Fruit fly (Drosophila melanogaster) whole organism, embryonic: Measurements from ENCODE around the gene CG42869.

ENCODE experiments used
- Antp ChIP-seq: fragments of 200-800 bp; sonication (Bioruptor generic); optimal IDR thresholded peaks from 3 replicates; lab custom pipeline; 2016; ENCODE audit warnings: missing biosample characterization, missing genetic modification characterization
- Awh ChIP-seq: fragments of 200-800 bp; sonication (Bioruptor generic); IDR thresholded peaks from 2 replicates; pipeline ENCODE4, ENCODE4 v1.3.6; 2022; ENCODE audit warnings: missing biosample characterization, missing genetic modification characterization
- B-H2 ChIP-seq: fragments of 200-800 bp; sonication (Bioruptor generic); optimal IDR thresholded peaks from 2 replicates; lab custom pipeline; 2018; ENCODE audit warnings: missing biosample characterization, mild to moderate bottlenecking, missing genetic modification characterization
- BtbVII ChIP-seq: fragments of 200-800 bp; sonication (Bioruptor generic); optimal IDR thresholded peaks from 3 replicates; lab custom pipeline; 2017; ENCODE audit warnings: missing biosample characterization, mild to moderate bottlenecking, missing genetic modification characterization
- Bteb2 ChIP-seq: fragments of 200-800 bp; sonication (Bioruptor generic); optimal IDR thresholded peaks from 2 replicates; lab custom pipeline; 2016; ENCODE audit warnings: missing biosample characterization, missing genetic modification characterization
- CG12155 ChIP-seq: fragments of 200-800 bp; sonication (Bioruptor generic); optimal IDR thresholded peaks from 3 replicates; lab custom pipeline; 2016; ENCODE audit warnings: missing biosample characterization, missing genetic modification characterization
- CG12299 ChIP-seq: fragments of 200-800 bp; sonication (Bioruptor generic); optimal IDR thresholded peaks from 2 replicates; lab custom pipeline; 2018; ENCODE audit warnings: missing biosample characterization, mild to moderate bottlenecking, missing genetic modification characterization
- CG14014 ChIP-seq: fragments of 200-800 bp; sonication (Bioruptor generic); IDR thresholded peaks from 2 replicates; pipeline ENCODE4 v1.3.6; 2022; ENCODE audit warnings: missing biosample characterization, missing genetic modification characterization
- CG15479 ChIP-seq: fragments of 200-800 bp; sonication (Bioruptor generic); optimal IDR thresholded peaks from 3 replicates; lab custom pipeline; 2019; ENCODE audit warnings: missing biosample characterization, mild to moderate bottlenecking, missing genetic modification characterization, moderate library complexity
- CG17912 ChIP-seq: fragments of 200-800 bp; sonication (Bioruptor generic); optimal IDR thresholded peaks from 2 replicates; lab custom pipeline; 2018; ENCODE audit warnings: missing biosample characterization, mild to moderate bottlenecking, missing genetic modification characterization
- CG18262 ChIP-seq: fragments of 200-800 bp; optimal IDR thresholded peaks from 3 replicates; lab custom pipeline; 2019; ENCODE audit warnings: missing biosample characterization, mild to moderate bottlenecking, missing genetic modification characterization, moderate library complexity
- CG2116 ChIP-seq: fragments of 200-800 bp; sonication (Bioruptor generic); optimal IDR thresholded peaks from 3 replicates; lab custom pipeline; 2018; ENCODE audit warnings: missing biosample characterization, mild to moderate bottlenecking, missing genetic modification characterization
- CG2875 ChIP-seq: fragments of 200-800 bp; sonication (Bioruptor generic); optimal IDR thresholded peaks from 2 replicates; lab custom pipeline; 2017; ENCODE audit warnings: missing biosample characterization, mild to moderate bottlenecking, missing genetic modification characterization, missing genetic modification reagents
- CG3726 ChIP-seq: fragments of 200-800 bp; sonication (Bioruptor generic); IDR thresholded peaks from 3 replicates; pipeline ENCODE4, ENCODE4 v1.3.6; 2022; ENCODE audit warnings: missing biosample characterization, missing genetic modification characterization
- CG6254 ChIP-seq: fragments of 200-800 bp; sonication (Bioruptor generic); optimal IDR thresholded peaks from 3 replicates; lab custom pipeline; 2017; ENCODE audit warnings: mild to moderate bottlenecking, missing biosample characterization, missing genetic modification reagents, missing genetic modification characterization
- CG7745 ChIP-seq: fragments of 200-800 bp; sonication (Bioruptor generic); optimal IDR thresholded peaks from 2 replicates; lab custom pipeline; 2018; ENCODE audit warnings: missing biosample characterization, mild to moderate bottlenecking, missing genetic modification characterization, moderate library complexity
- CG8281 ChIP-seq: fragments of 200-800 bp; sonication (Bioruptor generic); optimal IDR thresholded peaks from 2 replicates; lab custom pipeline; 2018; ENCODE audit warnings: missing biosample characterization, mild to moderate bottlenecking, missing genetic modification characterization, moderate library complexity
- CG9215 ChIP-seq: fragments of 200-800 bp; sonication (Bioruptor generic); IDR thresholded peaks from 2 replicates; pipeline ENCODE4 v1.3.6; 2022; ENCODE audit warnings: missing biosample characterization, missing genetic modification characterization
- D19A ChIP-seq: fragments of 200-800 bp; optimal IDR thresholded peaks from 3 replicates; lab custom pipeline; 2019; ENCODE audit warnings: missing biosample characterization, mild to moderate bottlenecking, missing genetic modification characterization, moderate library complexity
- Dbx ChIP-seq: fragments of 200-800 bp; sonication (Bioruptor generic); IDR thresholded peaks from 3 replicates; pipeline ENCODE4 v1.3.6; 2022; ENCODE audit warnings: missing biosample characterization, missing genetic modification characterization
- Deaf1 ChIP-seq: fragments of 200-800 bp; optimal IDR thresholded peaks from 3 replicates; lab custom pipeline; 2019; ENCODE audit warnings: missing biosample characterization, mild to moderate bottlenecking, missing genetic modification characterization, moderate library complexity
- Doc2 ChIP-seq: fragments of 200-800 bp; sonication (Bioruptor generic); IDR thresholded peaks from 2 replicates; pipeline ENCODE4 v1.3.6; 2022; ENCODE audit warnings: missing biosample characterization, missing genetic modification characterization
- Dref ChIP-seq: fragments of 200-800 bp; sonication (Bioruptor generic); IDR thresholded peaks from 2 replicates; pipeline ENCODE4 v1.3.6; 2022; ENCODE audit warnings: missing biosample characterization, missing genetic modification characterization
- Fer3 ChIP-seq: fragments of 200-800 bp; sonication (Bioruptor generic); optimal IDR thresholded peaks from 2 replicates; lab custom pipeline; 2018; ENCODE audit warnings: missing biosample characterization, mild to moderate bottlenecking, missing genetic modification characterization, moderate library complexity
- Myb ChIP-seq: fragments of 200-800 bp; sonication (Bioruptor generic); optimal IDR thresholded peaks from 2 replicates; lab custom pipeline; 2016; ENCODE audit warnings: missing biosample characterization, missing genetic modification characterization
- Pdp1 ChIP-seq, 2 experiments: fragments of 200-800 bp; sonication (Bioruptor generic); optimal IDR thresholded peaks; 3 replicates each; lab custom pipeline; 2016; ENCODE audit warnings: missing biosample characterization in 2 of 2, missing genetic modification characterization in 2 of 2, mild to moderate bottlenecking in 1 of 2, moderate library complexity in 1 of 2
- Ravus ChIP-seq: fragments of 200-800 bp; sonication (Bioruptor generic); IDR thresholded peaks from 2 replicates; pipeline ENCODE4 v1.3.6; 2022; ENCODE audit warnings: missing biosample characterization, missing genetic modification characterization
- Ssrp ChIP-seq: fragments of 200-800 bp; sonication (Bioruptor generic); optimal IDR thresholded peaks from 2 replicates; lab custom pipeline; 2018; ENCODE audit warnings: missing biosample characterization, mild to moderate bottlenecking, missing genetic modification characterization, moderate library complexity
- Stat92E ChIP-seq, 3 experiments: fragments of >200 bp in 2 of 3; fragments of 200-800 bp in 1 of 3; sonication (Bioruptor generic) in 1 of 3; optimal IDR thresholded peaks; 2 replicates each; lab custom pipeline; 2017 to 2019; ENCODE audit warnings: missing biosample characterization in 3 of 3, missing genetic modification characterization in 3 of 3, mild to moderate bottlenecking in 1 of 3, moderate library complexity in 1 of 3
- al ChIP-seq: fragments of 200-800 bp; sonication (Bioruptor generic); IDR thresholded peaks from 2 replicates; pipeline ENCODE4 v1.3.6; 2022; ENCODE audit warnings: missing biosample characterization, missing genetic modification characterization
- aop ChIP-seq: fragments of 200-800 bp; sonication (Bioruptor generic); IDR thresholded peaks from 2 replicates; pipeline ENCODE4 v1.3.6; 2022; ENCODE audit warnings: missing biosample characterization, missing genetic modification characterization
- bab2 ChIP-seq: fragments of 200-800 bp; sonication (Bioruptor generic); optimal IDR thresholded peaks from 2 replicates; lab custom pipeline; 2016; ENCODE audit warnings: missing biosample characterization, missing genetic modification characterization
- br ChIP-seq: fragments of >200 bp; optimal IDR thresholded peaks from 2 replicates; lab custom pipeline; 2017
- ci ChIP-seq: fragments of 200-800 bp; sonication (Bioruptor generic); IDR thresholded peaks from 3 replicates; pipeline ENCODE4 v1.3.6; 2022; ENCODE audit warnings: missing biosample characterization, missing genetic modification characterization
- dpn ChIP-seq, 2 experiments: fragments of 200-800 bp; sonication (Bioruptor generic); optimal IDR thresholded peaks; 3 replicates each; lab custom pipeline; 2016; ENCODE audit warnings: missing biosample characterization in 2 of 2, missing genetic modification characterization in 2 of 2
- exex ChIP-seq: fragments of 200-800 bp; sonication (Bioruptor generic); optimal IDR thresholded peaks from 4 replicates; lab custom pipeline; 2018; ENCODE audit warnings: missing biosample characterization, mild to moderate bottlenecking, missing genetic modification characterization, moderate library complexity
- fd102C ChIP-seq: fragments of 200-800 bp; sonication (Bioruptor generic); optimal IDR thresholded peaks from 2 replicates; lab custom pipeline; 2018; ENCODE audit warnings: missing biosample characterization, mild to moderate bottlenecking, missing genetic modification characterization, moderate library complexity
- fd64A ChIP-seq: fragments of 200-800 bp; sonication (Bioruptor generic); optimal IDR thresholded peaks from 3 replicates; lab custom pipeline; 2018; ENCODE audit warnings: missing biosample characterization, mild to moderate bottlenecking, missing genetic modification characterization
- fru ChIP-seq: fragments of >200 bp; optimal IDR thresholded peaks from 2 replicates; lab custom pipeline; 2017
- jumu ChIP-seq: fragments of 200-800 bp; sonication (Bioruptor generic); optimal IDR thresholded peaks from 3 replicates; lab custom pipeline; 2016; ENCODE audit warnings: missing biosample characterization, missing genetic modification characterization
- knrl ChIP-seq: fragments of 200-800 bp; sonication (Bioruptor generic); IDR thresholded peaks from 3 replicates; pipeline ENCODE4 v1.3.6; 2022; ENCODE audit warnings: missing biosample characterization, missing genetic modification characterization; ENCODE audit not compliant: partially characterized antibody
- lbe ChIP-seq: fragments of 200-800 bp; sonication (Bioruptor generic); optimal IDR thresholded peaks from 2 replicates; lab custom pipeline; 2016; ENCODE audit warnings: missing biosample characterization, mild to moderate bottlenecking, missing genetic modification characterization
- lov ChIP-seq, 2 experiments: fragments of 200-800 bp in 1 of 2; fragments of >200 bp in 1 of 2; sonication (Bioruptor generic) in 1 of 2; IDR thresholded peaks in 1 of 2; optimal IDR thresholded peaks in 1 of 2; 2 replicates in 1 of 2; 3 replicates in 1 of 2; pipeline versions ENCODE4 v1.3.6 to Lab custom; 2017 to 2022; ENCODE audit warnings: missing biosample characterization in 1 of 2, missing genetic modification characterization in 1 of 2
- oc ChIP-seq: fragments of 200-800 bp; sonication (Bioruptor generic); optimal IDR thresholded peaks from 2 replicates; lab custom pipeline; 2018; ENCODE audit warnings: missing biosample characterization, mild to moderate bottlenecking, missing genetic modification characterization, moderate library complexity
- psq ChIP-seq: fragments of 200-800 bp; sonication (Bioruptor generic); optimal IDR thresholded peaks from 2 replicates; lab custom pipeline; 2017; ENCODE audit warnings: missing biosample characterization, missing genetic modification characterization
- rib ChIP-seq: fragments of 200-800 bp; sonication (Bioruptor generic); IDR thresholded peaks from 2 replicates; pipeline ENCODE4 v1.3.6; 2022; ENCODE audit warnings: missing biosample characterization, missing genetic modification characterization
- row ChIP-seq: fragments of 200-800 bp; sonication (Bioruptor generic); IDR thresholded peaks from 3 replicates; pipeline ENCODE4 v1.3.6; 2022; ENCODE audit warnings: missing biosample characterization, missing genetic modification characterization
- sens ChIP-seq: fragments of 200-800 bp; sonication (Bioruptor generic); peaks from one replicate; lab custom pipeline; 2016; ENCODE audit warnings: missing biosample characterization, missing genetic modification characterization
- stwl ChIP-seq: fragments of 200-800 bp; sonication (Bioruptor generic); optimal IDR thresholded peaks from 3 replicates; lab custom pipeline; 2018; ENCODE audit warnings: missing biosample characterization, mild to moderate bottlenecking, missing genetic modification characterization, moderate library complexity
- tap ChIP-seq: fragments of 200-800 bp; optimal IDR thresholded peaks from 3 replicates; lab custom pipeline; 2019; ENCODE audit warnings: missing biosample characterization, mild to moderate bottlenecking, missing genetic modification characterization, moderate library complexity
- vnd ChIP-seq: fragments of 200-800 bp; sonication (Bioruptor generic); IDR thresholded peaks from 3 replicates; pipeline ENCODE4 v1.3.6; 2022; ENCODE audit warnings: missing biosample characterization, missing genetic modification characterization; ENCODE audit not compliant: partially characterized antibody

CG42869 gene

DNA sequence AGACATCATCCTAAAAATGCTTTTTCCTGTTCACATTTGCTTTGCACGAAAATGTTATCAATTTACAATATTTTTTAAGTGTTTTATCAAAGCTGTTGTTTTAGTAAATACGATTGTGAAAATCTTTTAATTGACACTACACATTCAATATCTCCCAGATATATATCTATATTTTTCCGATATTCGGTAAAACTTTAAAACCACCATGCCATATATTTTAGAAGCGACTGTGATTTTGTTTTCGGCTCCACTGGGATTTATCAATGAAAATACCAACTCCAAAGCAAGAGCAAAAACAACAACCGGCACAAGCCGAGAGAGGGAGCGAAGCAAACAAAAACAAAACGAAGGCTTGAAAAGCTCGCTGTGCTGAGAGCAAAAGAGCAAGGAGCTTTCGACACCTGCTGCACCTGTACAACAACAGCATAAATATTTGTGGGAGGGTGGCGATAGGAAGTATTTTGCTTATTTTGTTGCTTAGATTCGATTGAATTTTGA is 16.7 kb downstream of the CG42869 start (continued):
- TF ChIP-seq br (lab: Kevin White, UChicago) (no peak), jumu (GFP tag; lab: Kevin White, UChicago) (no peak), bab2 (GFP tag; lab: Kevin White, UChicago) (peak; percentile 16), CG2875 (no peak), Antp (GFP tag; lab: Kevin White, UChicago) (no peak), Dbx (no peak), exex (no peak), oc (tag; lab: Kevin White, UChicago) (no peak), rib (no peak), B-H2 (no peak), D19A (peak; percentile 38), BtbVII (GFP tag; lab: Kevin White, UChicago) (no peak), CG3726 (GFP tag; lab: Robert Waterston, UW) (no peak), Fer3 (peak; percentile 28), vnd (GFP tag; lab: Robert Waterston, UW) (no peak), Doc2 (GFP tag; lab: Robert Waterston, UW) (no peak), CG17912 (no peak), fd102C (GFP tag; lab: Kevin White, UChicago) (no peak), lbe (peak; percentile 6), knrl (GFP tag; lab: Robert Waterston, UW) (no peak), CG12299 (tag; lab: Kevin White, UChicago) (peak; percentile 15), al (peak; percentile 46; the same call in 1 of the 2 replicates), Ssrp (tag; lab: Kevin White, UChicago) (no peak), Stat92E (GFP tag; optimal IDR thresholded peaks at IDR 0.05; lab: Kevin White, UChicago) (no peak), Dref (GFP tag; lab: Robert Waterston, UW) (no peak), CG9215 (no peak), lov (optimal IDR thresholded peaks at IDR 0.05; lab: Kevin White, UChicago) (no peak), lov (GFP tag; IDR thresholded peaks at IDR 0.05; lab: Robert Waterston, UW) (no peak), Deaf1 (tag; lab: Kevin White, UChicago) (no peak), stwl (tag; lab: Kevin White, UChicago) (no peak), Awh (no peak), CG14014 (GFP tag; lab: Robert Waterston, UW) (no peak), psq (GFP tag; lab: Kevin White, UChicago) (no peak), Bteb2 (peak; percentile 33), CG18262 (tag; lab: Kevin White, UChicago) (peak; percentile 60), tap (tag; lab: Kevin White, UChicago) (peak; percentile 37), fru (lab: Kevin White, UChicago) (no peak), Myb (GFP tag; lab: Kevin White, UChicago) (no peak), CG2116 (GFP tag; lab: Kevin White, UChicago) (peak; percentile 32), CG6254 (GFP tag; lab: Kevin White, UChicago) (no peak), sens (GFP tag; lab: Kevin White, UChicago) (peak; percentile 75), row (no peak), CG15479 (GFP tag; lab: Kevin White, UChicago) (no peak), Ravus (no peak), CG12155 (no peak), dpn (GFP tag; optimal IDR thresholded peaks at IDR 0.05; lab: Kevin White, UChicago) (peak; percentile 16 to 48), fd64A (GFP tag; lab: Kevin White, UChicago) (no peak), CG8281 (peak; percentile 11), Pdp1 (GFP tag; optimal IDR thresholded peaks at IDR 0.05; lab: Kevin White, UChicago) (peak; percentile 15 to 16), CG7745 (tag; lab: Kevin White, UChicago) (no peak), aop (no peak), ci (no peak)
